Worm (Caenorhabditis elegans): ENCODE results near the gene spp-21.
A peak's percentile ranks its signal among the peaks of the same experiment; 100 is the strongest.

- TF ChIP-seq F13H6.1 (tag; optimal IDR thresholded peaks at IDR 0.05) (peak; percentile 44), nhr-12 (tag; optimal IDR thresholded peaks at IDR 0.05) (no peak), nhr-25 (tag; optimal IDR thresholded peaks at IDR 0.05) (no peak), nhr-10 (tag; optimal IDR thresholded peaks at IDR 0.05) (no peak), gmeb-1 (tag; optimal IDR thresholded peaks at IDR 0.05) (peak; percentile 12), nhr-11 (tag; optimal IDR thresholded peaks at IDR 0.05) (no peak), elt-3 (tag; optimal IDR thresholded peaks at IDR 0.05) (no peak), lsy-2 (tag; optimal IDR thresholded peaks at IDR 0.05) (no peak), sma-3 (GFP tag; optimal IDR thresholded peaks at IDR 0.05) (no peak), ama-1 (optimal IDR thresholded peaks at IDR 0.05) (no peak)
Observed at ce11 chrX:11447695-11448094, 42.2 kb upstream of the spp-21 start.
